Fruit fly (Drosophila melanogaster) whole organism: ENCODE measurements around the gene CCKLR-17D1.

ENCODE experiments used
- Dll ChIP-seq: fragments of >200 bp; optimal IDR thresholded peaks from 2 replicates; lab custom pipeline; 2017
- psq ChIP-seq: fragments of >200 bp; optimal IDR thresholded peaks from 2 replicates; lab custom pipeline; 2017
- usp ChIP-seq: fragments of >200 bp; optimal IDR thresholded peaks from 2 replicates; lab custom pipeline; 2017; ENCODE audit warnings: missing biosample characterization, missing genetic modification characterization, mixed read lengths

- TF ChIP-seq usp (GFP tag; lab: Kevin White, UChicago): no peak
- no peak for TF ChIP-seq psq (lab: Kevin White, UChicago)
- no peak for TF ChIP-seq Dll (lab: Kevin White, UChicago)
These were observed 49.6 kb downstream of the CCKLR-17D1 start for dm6 chrX:18676756-18677155.
